Worm (Caenorhabditis elegans) whole organism, L1 larva: ENCODE data around the gene K03A11.4.

Source experiments
- elt-2 ChIP-seq: sonication (generic microtip); optimal IDR thresholded peaks from 2 replicates; lab custom pipeline; 2016; ENCODE audit warnings: missing genetic modification characterization, mild to moderate bottlenecking, inconsistent platforms, missing compliant biosample characterization, missing genetic modification reagents
- mep-1 ChIP-seq: fragments of 150-350 bp; optimal IDR thresholded peaks from 2 replicates; lab custom pipeline; 2014; ENCODE audit warnings: missing biosample characterization, missing genetic modification characterization
- nhr-11 ChIP-seq: fragments of 150-350 bp; optimal IDR thresholded peaks from 2 replicates; lab custom pipeline; 2014; ENCODE audit warnings: missing biosample characterization, missing genetic modification characterization
- nhr-12 ChIP-seq: sonication (generic microtip); optimal IDR thresholded peaks from 2 replicates; lab custom pipeline; 2017; ENCODE audit warnings: missing biosample characterization, missing genetic modification characterization

DNA sequence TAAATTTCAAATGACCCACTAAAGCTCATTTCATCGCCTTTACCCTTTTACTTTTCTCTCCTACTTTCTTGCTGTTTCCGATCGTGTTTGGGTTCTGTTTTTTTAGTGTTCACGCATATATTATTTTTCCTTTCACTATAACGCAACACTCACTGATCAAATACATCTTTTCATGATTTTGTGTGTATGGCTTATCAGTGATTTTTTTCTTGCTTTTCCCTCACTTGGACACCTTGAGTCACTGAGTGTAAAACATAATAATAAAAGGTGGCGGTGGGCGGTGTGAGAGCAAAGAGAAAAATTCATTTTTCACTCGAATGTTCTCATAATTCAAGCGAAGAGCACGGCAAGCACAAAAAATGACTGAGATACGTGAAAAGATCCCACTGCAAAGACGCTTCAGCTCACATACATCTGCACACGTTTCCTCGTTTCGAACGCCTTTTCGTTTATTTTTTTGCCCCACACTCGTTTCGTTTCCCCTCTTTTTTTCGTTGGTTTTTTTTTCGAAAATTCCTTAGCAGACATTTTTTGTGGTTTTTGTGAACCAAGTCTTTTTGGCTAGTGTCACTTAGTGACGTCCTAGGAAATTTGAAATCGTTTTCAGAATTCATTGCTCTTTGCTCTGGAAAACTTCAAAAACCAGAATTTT lies 14.9 kb upstream of the K03A11.4 start, which contains the start of gene K03A11.5:
- TF ChIP-seq elt-2, result no peak
- TF ChIP-seq mep-1 (tag; lab: Kevin White, UChicago), result no peak
- TF ChIP-seq nhr-11, result no peak
- TF ChIP-seq nhr-12, result no peak
